Worm (Caenorhabditis elegans) whole organism, midembryonic: ENCODE results near the gene glc-4.

Experiments used
- T22C8.4 ChIP-seq: fragments of 200-800 bp; sonication (Bioruptor generic); IDR thresholded peaks from 2 replicates; pipeline ENCODE4 v1.3.6; 2022; ENCODE audit warnings: missing genetic modification characterization, missing compliant biosample characterization
- cog-1 ChIP-seq: sonication (generic microtip); optimal IDR thresholded peaks from 2 replicates; lab custom pipeline; 2016; ENCODE audit warnings: missing genetic modification characterization, missing compliant biosample characterization
- flt-1 ChIP-seq: fragments of 200-800 bp; sonication (Bioruptor generic); IDR thresholded peaks from 2 replicates; pipeline ENCODE4 v1.3.6; 2022; ENCODE audit warnings: missing genetic modification characterization, missing compliant biosample characterization
- klf-2 ChIP-seq: fragments of 200-800 bp; sonication (Bioruptor generic); conservative IDR thresholded peaks from 2 replicates; pipeline ENCODE4 v1.3.6; 2022; ENCODE audit warnings: missing genetic modification reagents, missing genetic modification characterization, missing compliant biosample characterization
- med-1 ChIP-seq: sonication (generic microtip); optimal IDR thresholded peaks from 2 replicates; lab custom pipeline; 2017; ENCODE audit warnings: missing genetic modification characterization, mild to moderate bottlenecking, missing compliant biosample characterization, antibody characterized with exemption, missing genetic modification reagents; ENCODE audit not compliant: insufficient read depth
- ref-1 ChIP-seq: fragments of 200-800 bp; sonication (Bioruptor generic); conservative IDR thresholded peaks from 2 replicates; pipeline ENCODE4 v1.3.6; 2022; ENCODE audit warnings: missing genetic modification reagents, missing genetic modification characterization, missing compliant biosample characterization
- tab-1 ChIP-seq: fragments of 200-800 bp; sonication (Bioruptor generic); IDR thresholded peaks from 2 replicates; pipeline ENCODE4 v1.3.6; 2022; ENCODE audit warnings: missing genetic modification characterization, missing compliant biosample characterization
- ztf-23 ChIP-seq: fragments of 200-800 bp; sonication (Bioruptor generic); IDR thresholded peaks from 2 replicates; pipeline ENCODE4 v1.3.6; 2022; ENCODE audit warnings: missing genetic modification reagents, missing genetic modification characterization, missing compliant biosample characterization
- ztf-29 ChIP-seq: fragments of 200-800 bp; sonication (Bioruptor generic); IDR thresholded peaks from 2 replicates; pipeline ENCODE4 v1.3.6; 2022; ENCODE audit warnings: missing genetic modification reagents, missing genetic modification characterization, missing compliant biosample characterization

ce11 chrII:7207649-7208048, 32.9 kb upstream of the glc-4 start:
- TF ChIP-seq flt-1 (GFP tag; lab: Robert Waterston, UW) (no peak), ztf-29 (GFP tag; lab: Robert Waterston, UW) (no peak), ref-1 (GFP tag; lab: Robert Waterston, UW) (no peak), med-1 (GFP tag; lab: Kevin White, UChicago) (no peak), cog-1 (tag; lab: Kevin White, UChicago) (no peak), tab-1 (GFP tag; lab: Robert Waterston, UW) (no peak), klf-2 (GFP tag; lab: Robert Waterston, UW) (no peak), ztf-23 (GFP tag; lab: Robert Waterston, UW) (no peak), T22C8.4 (GFP tag; lab: Robert Waterston, UW) (no peak)
